Worm (Caenorhabditis elegans) whole organism, L1 larva: Measurements from ENCODE around the gene clec-128.

Experiments
- C16A3.4 ChIP-seq: fragments of 150-350 bp; optimal IDR thresholded peaks from 2 replicates; lab custom pipeline; 2014; ENCODE audit warnings: missing biosample characterization, missing genetic modification characterization
- F16B12.6 ChIP-seq: fragments of 150-350 bp; optimal IDR thresholded peaks from 2 replicates; lab custom pipeline; 2014; ENCODE audit warnings: missing biosample characterization, missing genetic modification characterization
- aha-1 ChIP-seq: fragments of 150-350 bp; optimal IDR thresholded peaks from 2 replicates; lab custom pipeline; 2014; ENCODE audit warnings: missing biosample characterization, missing genetic modification characterization
- aly-2 ChIP-seq: fragments of 150-350 bp; optimal IDR thresholded peaks from 2 replicates; lab custom pipeline; 2014; ENCODE audit warnings: missing biosample characterization, missing genetic modification characterization
- ama-1 ChIP-seq: fragments of 150-350 bp; optimal IDR thresholded peaks from 2 replicates; lab custom pipeline; 2014
- blmp-1 ChIP-seq: fragments of 150-350 bp; optimal IDR thresholded peaks from 2 replicates; lab custom pipeline; 2014; ENCODE audit warnings: missing biosample characterization, missing genetic modification characterization
- ceh-63 ChIP-seq: fragments of 200-800 bp; sonication (Bioruptor generic); optimal IDR thresholded peaks from 2 replicates; lab custom pipeline; 2018; ENCODE audit warnings: mild to moderate bottlenecking, missing genetic modification characterization, missing compliant biosample characterization
- ceh-82 ChIP-seq, 3 experiments: fragments of 150-350 bp in 1 of 3; sonication (generic microtip) in 2 of 3; optimal IDR thresholded peaks; 2 replicates each; lab custom pipeline; 2014 to 2017; ENCODE audit warnings: missing biosample characterization in 3 of 3, missing genetic modification characterization in 3 of 3
- dsc-1 ChIP-seq: sonication (generic microtip); optimal IDR thresholded peaks from 2 replicates; lab custom pipeline; 2016; ENCODE audit warnings: mild to moderate bottlenecking, missing genetic modification characterization, missing compliant biosample characterization
- efl-1 ChIP-seq, 4 experiments: fragments of 150-350 bp; optimal IDR thresholded peaks in 3 of 4; peaks in 1 of 4; 1 replicate in 1 of 4; 2 replicates in 3 of 4; lab custom pipeline; 2014; ENCODE audit warnings: missing biosample characterization in 2 of 4, missing genetic modification characterization in 2 of 4, missing genetic modification reagents in 2 of 4
- efl-3 ChIP-seq: fragments of 200-800 bp; sonication (Bioruptor generic); optimal IDR thresholded peaks from 2 replicates; lab custom pipeline; 2018; ENCODE audit warnings: mild to moderate bottlenecking, missing genetic modification characterization, missing compliant biosample characterization
- egl-27 ChIP-seq, 2 experiments: fragments of 150-350 bp in 1 of 2; sonication (generic microtip); optimal IDR thresholded peaks; 3 replicates each; lab custom pipeline; 2017 to 2018; ENCODE audit warnings: missing biosample characterization in 2 of 2, missing genetic modification characterization in 2 of 2, missing genetic modification reagents in 2 of 2
- elt-2 ChIP-seq: sonication (generic microtip); optimal IDR thresholded peaks from 2 replicates; lab custom pipeline; 2016; ENCODE audit warnings: missing genetic modification characterization, mild to moderate bottlenecking, inconsistent platforms, missing compliant biosample characterization, missing genetic modification reagents
- ets-5 ChIP-seq: fragments of 200-800 bp; sonication (Bioruptor generic); IDR thresholded peaks from 2 replicates; pipeline ENCODE4 v1.3.6; 2022; ENCODE audit warnings: missing genetic modification characterization, missing compliant biosample characterization
- fkh-8 ChIP-seq: sonication (generic microtip); optimal IDR thresholded peaks from 2 replicates; lab custom pipeline; 2016; ENCODE audit warnings: mild to moderate bottlenecking, missing genetic modification characterization, missing compliant biosample characterization
- fos-1 ChIP-seq: fragments of 150-350 bp; optimal IDR thresholded peaks from 2 replicates; lab custom pipeline; 2014; ENCODE audit warnings: missing biosample characterization, missing genetic modification characterization
- hlh-17 ChIP-seq: fragments of 200-800 bp; sonication (Bioruptor generic); optimal IDR thresholded peaks from 2 replicates; lab custom pipeline; 2018; ENCODE audit warnings: missing genetic modification characterization, mild to moderate bottlenecking, missing compliant biosample characterization, moderate library complexity, borderline replicate concordance
- hlh-4 ChIP-seq: sonication (generic microtip); optimal IDR thresholded peaks from 2 replicates; lab custom pipeline; 2016; ENCODE audit warnings: mild to moderate bottlenecking, missing genetic modification characterization, missing compliant biosample characterization
- hpl-2 ChIP-seq: fragments of 150-350 bp; optimal IDR thresholded peaks from 2 replicates; lab custom pipeline; 2014; ENCODE audit warnings: missing biosample characterization, missing genetic modification reagents, missing genetic modification characterization
- isw-1 ChIP-seq: fragments of 200-800 bp; sonication (Bioruptor generic); IDR thresholded peaks from 2 replicates; pipeline ENCODE4 v1.3.6; 2022; ENCODE audit warnings: missing genetic modification characterization, missing compliant biosample characterization
- jun-1 ChIP-seq: fragments of 150-350 bp; optimal IDR thresholded peaks from 2 replicates; lab custom pipeline; 2014; ENCODE audit warnings: missing biosample characterization, missing genetic modification reagents, missing genetic modification characterization
- lin-14 ChIP-seq: fragments of 200-800 bp; sonication (Bioruptor generic); optimal IDR thresholded peaks from 2 replicates; lab custom pipeline; 2018; ENCODE audit warnings: mild to moderate bottlenecking, missing genetic modification characterization, moderate library complexity, missing compliant biosample characterization
- lin-15B ChIP-seq: fragments of 150-350 bp; sonication (generic microtip); optimal IDR thresholded peaks from 3 replicates; lab custom pipeline; 2014; ENCODE audit warnings: missing biosample characterization, missing genetic modification characterization
- lin-35 ChIP-seq, 2 experiments: fragments of 150-350 bp; optimal IDR thresholded peaks; 2 replicates each; lab custom pipeline; 2014; ENCODE audit warnings: missing biosample characterization in 2 of 2, missing genetic modification characterization in 2 of 2, missing genetic modification reagents in 2 of 2
- lsy-2 ChIP-seq, 2 experiments: fragments of 150-350 bp; optimal IDR thresholded peaks; 2 replicates each; lab custom pipeline; 2014; ENCODE audit warnings: missing biosample characterization in 2 of 2, missing genetic modification characterization in 2 of 2
- mab-9 ChIP-seq: fragments of 200-800 bp; sonication (Bioruptor generic); IDR thresholded peaks from 2 replicates; pipeline ENCODE4 v1.3.6; 2022; ENCODE audit warnings: missing genetic modification reagents, missing genetic modification characterization, missing compliant biosample characterization
- nhr-11 ChIP-seq: fragments of 150-350 bp; optimal IDR thresholded peaks from 2 replicates; lab custom pipeline; 2014; ENCODE audit warnings: missing biosample characterization, missing genetic modification characterization
- nhr-19 ChIP-seq: fragments of 200-800 bp; sonication (Bioruptor generic); conservative IDR thresholded peaks from 2 replicates; pipeline ENCODE4 v1.3.6; 2022; ENCODE audit warnings: missing genetic modification characterization, missing compliant biosample characterization
- nhr-20 ChIP-seq: sonication (generic microtip); optimal IDR thresholded peaks from 2 replicates; lab custom pipeline; 2016; ENCODE audit warnings: mild to moderate bottlenecking, missing genetic modification characterization, missing compliant biosample characterization
- nhr-237 ChIP-seq: fragments of 150-350 bp; optimal IDR thresholded peaks from 2 replicates; lab custom pipeline; 2014; ENCODE audit warnings: missing biosample characterization, missing genetic modification characterization
- nhr-28 ChIP-seq: fragments of 150-350 bp; optimal IDR thresholded peaks from 2 replicates; lab custom pipeline; 2014; ENCODE audit warnings: missing biosample characterization, missing genetic modification characterization
- nhr-76 ChIP-seq: sonication (generic microtip); optimal IDR thresholded peaks from 2 replicates; lab custom pipeline; 2017; ENCODE audit warnings: missing biosample characterization, missing genetic modification characterization
- nhr-77 ChIP-seq: fragments of 150-350 bp; optimal IDR thresholded peaks from 2 replicates; lab custom pipeline; 2014; ENCODE audit warnings: missing biosample characterization, missing genetic modification characterization
- rnt-1 ChIP-seq: sonication (generic microtip); optimal IDR thresholded peaks from 2 replicates; lab custom pipeline; 2016; ENCODE audit warnings: mild to moderate bottlenecking, missing genetic modification characterization, moderate library complexity, missing compliant biosample characterization
- snpc-4 ChIP-seq: fragments of 150-350 bp; optimal IDR thresholded peaks from 2 replicates; lab custom pipeline; 2014; ENCODE audit warnings: missing biosample characterization, missing genetic modification characterization
- snu-23 ChIP-seq: sonication (generic microtip); optimal IDR thresholded peaks from 2 replicates; lab custom pipeline; 2016; ENCODE audit warnings: missing genetic modification characterization, missing compliant biosample characterization
- sox-4 ChIP-seq: sonication (generic microtip); optimal IDR thresholded peaks from 2 replicates; lab custom pipeline; 2016; ENCODE audit warnings: missing genetic modification characterization, missing compliant biosample characterization
- sup-37 ChIP-seq: fragments of 200-800 bp; sonication (Bioruptor generic); optimal IDR thresholded peaks from 2 replicates; lab custom pipeline; 2018; ENCODE audit warnings: mild to moderate bottlenecking, missing genetic modification characterization, missing compliant biosample characterization
- swsn-7 ChIP-seq: sonication (generic microtip); optimal IDR thresholded peaks from 2 replicates; lab custom pipeline; 2016; ENCODE audit warnings: missing genetic modification characterization, missing compliant biosample characterization
- tbx-2 ChIP-seq: sonication (generic microtip); optimal IDR thresholded peaks from 2 replicates; lab custom pipeline; 2016; ENCODE audit warnings: missing genetic modification characterization, missing compliant biosample characterization
- tlp-1 ChIP-seq: fragments of 150-350 bp; optimal IDR thresholded peaks from 2 replicates; lab custom pipeline; 2014; ENCODE audit warnings: missing biosample characterization, missing genetic modification characterization
- unc-130 ChIP-seq: fragments of 150-350 bp; optimal IDR thresholded peaks from 2 replicates; lab custom pipeline; 2017; ENCODE audit warnings: missing biosample characterization, missing genetic modification characterization, inconsistent platforms
- unc-30 ChIP-seq: sonication (generic microtip); optimal IDR thresholded peaks from 2 replicates; lab custom pipeline; 2017; ENCODE audit warnings: missing biosample characterization, missing genetic modification characterization
- unc-62 ChIP-seq: fragments of 150-350 bp; optimal IDR thresholded peaks from 2 replicates; lab custom pipeline; 2014; ENCODE audit warnings: missing biosample characterization, missing genetic modification reagents, missing genetic modification characterization
- unc-86 ChIP-seq: sonication (generic microtip); optimal IDR thresholded peaks from 2 replicates; lab custom pipeline; 2016; ENCODE audit warnings: missing genetic modification characterization, missing compliant biosample characterization
- unc-98 ChIP-seq: fragments of 200-800 bp; sonication (Bioruptor generic); IDR thresholded peaks from 2 replicates; pipeline ENCODE4 v1.3.6; 2022; ENCODE audit warnings: missing genetic modification characterization, missing compliant biosample characterization
- vab-15 ChIP-seq: sonication (generic microtip); optimal IDR thresholded peaks from 2 replicates; lab custom pipeline; 2017; ENCODE audit warnings: missing genotype, mild to moderate bottlenecking, missing genetic modification characterization, missing compliant biosample characterization
- xbp-1 ChIP-seq: sonication (generic microtip); optimal IDR thresholded peaks from 2 replicates; lab custom pipeline; 2016; ENCODE audit warnings: missing genetic modification characterization, missing compliant biosample characterization
- zag-1 ChIP-seq: fragments of 150-350 bp; optimal IDR thresholded peaks from 2 replicates; lab custom pipeline; 2014; ENCODE audit warnings: missing biosample characterization, missing genetic modification characterization
- zip-4 ChIP-seq: fragments of 200-800 bp; sonication (Bioruptor generic); optimal IDR thresholded peaks from 2 replicates; lab custom pipeline; 2018; ENCODE audit warnings: mild to moderate bottlenecking, missing genetic modification characterization, moderate library complexity, missing compliant biosample characterization
- ztf-11 ChIP-seq, 2 experiments: sonication (generic microtip); optimal IDR thresholded peaks; 2 replicates each; lab custom pipeline; 2016 to 2017; ENCODE audit warnings: missing genetic modification characterization in 2 of 2, missing biosample characterization in 1 of 2, missing compliant biosample characterization in 1 of 2
- ztf-4 ChIP-seq: fragments of 150-350 bp; optimal IDR thresholded peaks from 2 replicates; lab custom pipeline; 2014; ENCODE audit warnings: missing biosample characterization, missing genetic modification characterization

clec-128 gene

DNA sequence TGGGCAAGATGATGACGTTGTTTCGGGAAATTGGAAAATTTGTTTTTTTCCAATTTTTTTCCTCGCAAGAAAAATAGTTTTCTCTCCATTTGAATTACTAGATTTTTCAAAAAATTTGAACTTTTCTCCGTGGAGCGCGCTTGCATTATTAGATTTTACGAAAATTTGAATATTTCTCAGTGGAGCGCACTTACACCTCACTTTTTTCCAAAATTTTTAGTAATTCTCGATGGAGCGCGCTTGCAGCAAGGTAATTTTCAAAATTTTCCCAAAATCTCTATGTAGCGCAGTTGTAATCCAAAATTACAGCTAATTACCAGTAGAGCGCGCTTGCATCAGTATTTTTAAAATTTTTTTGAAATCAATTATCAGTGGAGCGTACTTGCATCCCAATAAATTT, 16.2 kb downstream of the clec-128 start:
- no peak for TF ChIP-seq unc-86
- TF ChIP-seq nhr-77 (tag; lab: Kevin White, UChicago): no peak
- TF ChIP-seq efl-1 (optimal IDR thresholded peaks at IDR 0.05; lab: Kevin White, UChicago): no peak
- TF ChIP-seq efl-1 (GFP tag; optimal IDR thresholded peaks at IDR 0.05 in 1 of 2; lab: Kevin White, UChicago): peak in 1 of 2 experiments; percentile 64
- TF ChIP-seq, all 84 proteins: peak for 1

DNA sequence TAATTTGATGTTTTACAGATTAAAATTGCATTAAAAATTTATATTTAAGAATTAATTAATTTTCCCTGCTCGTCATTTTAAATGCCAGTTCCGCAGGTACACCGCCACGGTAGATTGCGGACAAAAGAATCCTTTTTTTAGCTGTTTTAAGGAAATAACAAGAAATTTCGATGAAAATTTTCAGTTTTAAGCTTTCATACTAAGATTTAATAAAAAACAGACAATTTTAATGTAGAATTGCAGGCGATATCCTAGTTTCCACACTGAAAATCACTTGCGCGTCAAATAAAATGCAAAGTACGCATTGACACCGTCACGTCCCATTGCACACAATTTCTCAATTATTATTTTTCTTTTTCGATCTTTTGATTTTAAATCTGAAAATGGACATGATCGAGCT, 17.4 kb downstream of the clec-128 start, which contains the start of gene dnc-3:
Gene dnc-3 (plus strand): TSS at position 272 of the 400 bp plus-strand sequence.
- peak; percentile 24 for TF ChIP-seq C16A3.4 (tag; lab: Kevin White, UChicago)
- TF ChIP-seq isw-1 (GFP tag; lab: Robert Waterston, UW): peak; percentile 72
- TF ChIP-seq rnt-1 (tag; lab: Kevin White, UChicago): no peak
- TF ChIP-seq aly-2 (tag; lab: Kevin White, UChicago): peak; percentile 20
- peak; percentile 84 for TF ChIP-seq xbp-1 (tag; lab: Kevin White, UChicago)
- TF ChIP-seq ztf-4 (tag; lab: Kevin White, UChicago): no peak
- no peak for TF ChIP-seq aha-1 (tag; lab: Kevin White, UChicago)
- peak; percentile 30 for TF ChIP-seq nhr-237 (tag; lab: Kevin White, UChicago)
- peak; percentile 31 for TF ChIP-seq snpc-4 (tag; lab: Kevin White, UChicago)
- TF ChIP-seq nhr-76 (tag; lab: Kevin White, UChicago): no peak
- TF ChIP-seq nhr-28 (tag; lab: Kevin White, UChicago): no peak
- TF ChIP-seq ceh-63 (GFP tag; lab: Kevin White, UChicago): no peak
- TF ChIP-seq nhr-11 (tag; lab: Kevin White, UChicago): no peak
- TF ChIP-seq unc-62: no peak
- TF ChIP-seq sox-4 (tag; lab: Kevin White, UChicago): peak; percentile 67
- TF ChIP-seq mab-9 (GFP tag; lab: Robert Waterston, UW): peak; percentile 50; the same call in 1 of the 2 replicates
- peak; percentile 82 for TF ChIP-seq tbx-2 (tag; lab: Kevin White, UChicago)
- TF ChIP-seq ceh-82 (tag; optimal IDR thresholded peaks at IDR 0.05; lab: Kevin White, UChicago): peak in 1 of 3 experiments; percentile 9
- TF ChIP-seq nhr-19: peak; percentile 61
- TF ChIP-seq nhr-77 (tag; lab: Kevin White, UChicago): peak; percentile 24
- peak; percentile 75 to 77 for TF ChIP-seq lsy-2 (tag; optimal IDR thresholded peaks at IDR 0.05; lab: Kevin White, UChicago)
- TF ChIP-seq blmp-1 (tag; lab: Kevin White, UChicago): peak; percentile 20
- TF ChIP-seq fkh-8: peak; percentile 75
- TF ChIP-seq efl-3: peak; percentile 19
- TF ChIP-seq nhr-20 (tag; lab: Kevin White, UChicago): peak; percentile 80
- peak; percentile 28 for TF ChIP-seq lin-15B
- TF ChIP-seq zag-1 (tag; lab: Kevin White, UChicago): no peak
- TF ChIP-seq zip-4 (GFP tag; lab: Kevin White, UChicago): peak; percentile 69
- TF ChIP-seq jun-1: peak; percentile 30
- peak; percentile 91 for TF ChIP-seq dsc-1 (tag; lab: Kevin White, UChicago)
- TF ChIP-seq F16B12.6 (tag; lab: Kevin White, UChicago): peak; percentile 83
- peak; percentile 49 to 54 for TF ChIP-seq lin-35 (GFP tag; optimal IDR thresholded peaks at IDR 0.05; lab: Kevin White, UChicago)
- TF ChIP-seq hlh-17: no peak
- TF ChIP-seq fos-1 (tag; lab: Kevin White, UChicago): peak; percentile 29
- TF ChIP-seq unc-130 (tag; lab: Kevin White, UChicago): no peak
- TF ChIP-seq ama-1 (lab: Kevin White, UChicago): no peak
- TF ChIP-seq lin-14 (GFP tag; lab: Kevin White, UChicago): peak; percentile 80
- peak; percentile 56 for TF ChIP-seq unc-86
- TF ChIP-seq hpl-2: no peak
- TF ChIP-seq sup-37: peak; percentile 52
- TF ChIP-seq swsn-7 (tag; lab: Kevin White, UChicago): peak; percentile 81
- peak; percentile 62 for TF ChIP-seq elt-2 (tag; lab: Kevin White, UChicago)
- peak in 1 of 2 experiments; percentile 44 for TF ChIP-seq ztf-11 (tag; optimal IDR thresholded peaks at IDR 0.05; lab: Kevin White, UChicago)
- no peak for TF ChIP-seq vab-15 (tag; lab: Kevin White, UChicago)
- no peak for TF ChIP-seq ets-5 (GFP tag; lab: Robert Waterston, UW)
- TF ChIP-seq egl-27 (tag; optimal IDR thresholded peaks at IDR 0.05; lab: Kevin White, UChicago): no peak
- peak; percentile 86 for TF ChIP-seq snu-23 (GFP tag; lab: Kevin White, UChicago)
- TF ChIP-seq hlh-4: no peak
- TF ChIP-seq unc-98: no peak
- TF ChIP-seq tlp-1: no peak
- TF ChIP-seq unc-30: no peak
